Fruit fly (Drosophila melanogaster): ENCODE results near the gene CG33664.

- TF ChIP-seq CTCF (optimal IDR thresholded peaks at IDR 0.05) (no peak), CG8478 (optimal IDR thresholded peaks at IDR 0.05) (no peak)
These were observed 31.9 kb upstream of the CG33664 start for dm6 chrX:6351917-6352768.
